Fruit fly (Drosophila melanogaster): ENCODE data around the gene Ugt316A1.

The Ugt316A1 gene

dm6 chr3L:19092125-19093058, 29.8 kb upstream of the Ugt316A1 start, which contains the start of gene MESR6:
Gene MESR6 (plus strand): TSS chr3L:19092670.
- TF ChIP-seq EcR (GFP tag; optimal IDR thresholded peaks at IDR 0.05) (peak; percentile 100), CG17806 (tag; optimal IDR thresholded peaks at IDR 0.05) (peak; percentile 17), D1 (tag; optimal IDR thresholded peaks at IDR 0.05) (peak; percentile 51), CG9948 (tag; optimal IDR thresholded peaks at IDR 0.05) (no peak), Pif1B (GFP tag; optimal IDR thresholded peaks at IDR 0.05) (no peak)

dm6 chr3L:19091423-19092124, 29.0 kb upstream of the Ugt316A1 start:
- TF ChIP-seq Ets98B (GFP tag; IDR thresholded peaks at IDR 0.05) (no peak), EcR (GFP tag; optimal IDR thresholded peaks at IDR 0.05) (peak; percentile 64), CG8301 (tag; optimal IDR thresholded peaks at IDR 0.05) (no peak), gl (tag; optimal IDR thresholded peaks at IDR 0.05) (peak; percentile 8), D1 (tag; optimal IDR thresholded peaks at IDR 0.05) (no peak), CG4496 (GFP tag; IDR thresholded peaks at IDR 0.05) (no peak; the same call in 2 of the 3 replicates), CG32121 (GFP tag; IDR thresholded peaks at IDR 0.05) (peak; percentile 52; the same call in 1 of the 2 replicates), CG10348 (GFP tag; IDR thresholded peaks at IDR 0.05) (no peak), Pif1A (GFP tag; optimal IDR thresholded peaks at IDR 0.05) (no peak), CG34367 (tag; optimal IDR thresholded peaks at IDR 0.05) (no peak), Snoo (tag; optimal IDR thresholded peaks at IDR 0.05) (peak; percentile 0), fd96Ca (GFP tag; IDR thresholded peaks at IDR 0.05) (peak; percentile 37; the same call in 2 of the 3 replicates), CG14655 (GFP tag; optimal IDR thresholded peaks at IDR 0.05) (no peak), CG17806 (tag; optimal IDR thresholded peaks at IDR 0.05) (no peak), CG8159 (tag; optimal IDR thresholded peaks at IDR 0.05) (peak; percentile 15), CG15710 (tag; optimal IDR thresholded peaks at IDR 0.05) (no peak), Pif1B (GFP tag; optimal IDR thresholded peaks at IDR 0.05) (peak; percentile 39), CG9948 (tag; optimal IDR thresholded peaks at IDR 0.05) (no peak), CG13204 (GFP tag; optimal IDR thresholded peaks at IDR 0.05) (peak; percentile 87), rn (GFP tag; IDR thresholded peaks at IDR 0.05) (no peak), CG12605 (GFP tag; IDR thresholded peaks at IDR 0.05) (no peak; the same call in 1 of the 2 replicates)

dm6 chr3L:19089120-19089519, 26.5 kb upstream of the Ugt316A1 start:
- TF ChIP-seq CG10348 (GFP tag; IDR thresholded peaks at IDR 0.05), result no peak
- TF ChIP-seq CG12605 (GFP tag; IDR thresholded peaks at IDR 0.05), result no peak
- TF ChIP-seq CG4496 (GFP tag; IDR thresholded peaks at IDR 0.05), result no peak
- no peak for TF ChIP-seq CG8301 (tag; optimal IDR thresholded peaks at IDR 0.05)

- TF ChIP-seq Snoo (tag; optimal IDR thresholded peaks at IDR 0.05) (peak; percentile 28), CG9948 (tag; optimal IDR thresholded peaks at IDR 0.05) (peak; percentile 48), CG8301 (tag; optimal IDR thresholded peaks at IDR 0.05) (no peak), CG8159 (tag; optimal IDR thresholded peaks at IDR 0.05) (peak; percentile 64), CG4496 (GFP tag; IDR thresholded peaks at IDR 0.05) (peak; percentile 60; the same call in 1 of the 3 replicates), rn (GFP tag; IDR thresholded peaks at IDR 0.05) (no peak), CG13204 (GFP tag; optimal IDR thresholded peaks at IDR 0.05) (peak; percentile 45), CG17806 (tag; optimal IDR thresholded peaks at IDR 0.05) (peak; percentile 42), CG14655 (GFP tag; optimal IDR thresholded peaks at IDR 0.05) (peak; percentile 28), CG10348 (GFP tag; IDR thresholded peaks at IDR 0.05) (no peak), CG15710 (tag; optimal IDR thresholded peaks at IDR 0.05) (peak; percentile 37), Ets98B (GFP tag; IDR thresholded peaks at IDR 0.05) (no peak)
These were observed 25.0 kb upstream of the Ugt316A1 start for dm6 chr3L:19087369-19088275.

- TF ChIP-seq CG8159 (tag; optimal IDR thresholded peaks at IDR 0.05) (peak; percentile 93), D1 (tag; optimal IDR thresholded peaks at IDR 0.05) (peak; percentile 79), CG9948 (tag; optimal IDR thresholded peaks at IDR 0.05) (peak; percentile 88), CG4496 (GFP tag; IDR thresholded peaks at IDR 0.05) (peak; percentile 93), CG8301 (tag; optimal IDR thresholded peaks at IDR 0.05) (peak; percentile 90), CG12605 (GFP tag; IDR thresholded peaks at IDR 0.05) (peak; percentile 85), gl (tag; optimal IDR thresholded peaks at IDR 0.05) (peak; percentile 68), CG34367 (tag; optimal IDR thresholded peaks at IDR 0.05) (peak; percentile 76), rn (GFP tag; IDR thresholded peaks at IDR 0.05) (peak; percentile 81), CG32121 (GFP tag; IDR thresholded peaks at IDR 0.05) (peak; percentile 95), CG10348 (GFP tag; IDR thresholded peaks at IDR 0.05) (peak; percentile 73; the same call in 1 of the 2 replicates), CG15710 (tag; optimal IDR thresholded peaks at IDR 0.05) (peak; percentile 91), CG14655 (GFP tag; optimal IDR thresholded peaks at IDR 0.05) (peak; percentile 93), Snoo (tag; optimal IDR thresholded peaks at IDR 0.05) (peak; percentile 82), EcR (GFP tag; optimal IDR thresholded peaks at IDR 0.05) (peak; percentile 92), Pif1A (GFP tag; optimal IDR thresholded peaks at IDR 0.05) (peak; percentile 75), Ets98B (GFP tag; IDR thresholded peaks at IDR 0.05) (peak; percentile 87), CG17806 (tag; optimal IDR thresholded peaks at IDR 0.05) (peak; percentile 87), CG13204 (GFP tag; optimal IDR thresholded peaks at IDR 0.05) (peak; percentile 75), Pif1B (GFP tag; optimal IDR thresholded peaks at IDR 0.05) (peak; percentile 83), fd96Ca (GFP tag; IDR thresholded peaks at IDR 0.05) (peak; percentile 89)
These were observed 24.0 kb upstream of the Ugt316A1 start, which contains the start of gene Mkp3 for dm6 chr3L:19086364-19087200. Gene Mkp3 (minus strand): TSS chr3L:19086426.
